Worm (Caenorhabditis elegans) whole organism, midembryonic: ENCODE results near the gene dsl-4.

ENCODE experiments used
- ref-1 ChIP-seq: fragments of 200-800 bp; sonication (Bioruptor generic); conservative IDR thresholded peaks from 2 replicates; pipeline ENCODE4 v1.3.6; 2022; ENCODE audit warnings: missing genetic modification reagents, missing genetic modification characterization, missing compliant biosample characterization
- tab-1 ChIP-seq: fragments of 200-800 bp; sonication (Bioruptor generic); IDR thresholded peaks from 2 replicates; pipeline ENCODE4 v1.3.6; 2022; ENCODE audit warnings: missing genetic modification characterization, missing compliant biosample characterization
- ztf-29 ChIP-seq: fragments of 200-800 bp; sonication (Bioruptor generic); IDR thresholded peaks from 2 replicates; pipeline ENCODE4 v1.3.6; 2022; ENCODE audit warnings: missing genetic modification reagents, missing genetic modification characterization, missing compliant biosample characterization

ce11 chrX:14056527-14056926, 33.7 kb upstream of the dsl-4 start:
- TF ChIP-seq ztf-29 (GFP tag; lab: Robert Waterston, UW) (no peak), tab-1 (GFP tag; lab: Robert Waterston, UW) (no peak), ref-1 (GFP tag; lab: Robert Waterston, UW) (no peak)
